Worm (Caenorhabditis elegans) whole organism, mixed stage, embryonic: ENCODE measurements around the gene coq-8.

Source experiments
- M03D4.4 ChIP-seq: sonication (generic microtip); optimal IDR thresholded peaks from 2 replicates; lab custom pipeline; 2017; ENCODE audit warnings: mild to moderate bottlenecking, missing genetic modification characterization, missing compliant biosample characterization
- bed-3 ChIP-seq: fragments of 200-800 bp; sonication (Bioruptor generic); optimal IDR thresholded peaks from 3 replicates; lab custom pipeline; 2018; ENCODE audit warnings: mild to moderate bottlenecking, missing genetic modification characterization, moderate library complexity, missing compliant biosample characterization
- blmp-1 ChIP-seq: fragments of 150-350 bp; optimal IDR thresholded peaks from 2 replicates; lab custom pipeline; 2014; ENCODE audit warnings: missing biosample characterization, missing genetic modification characterization
- ceh-39 ChIP-seq: fragments of 150-350 bp; optimal IDR thresholded peaks from 2 replicates; lab custom pipeline; 2014; ENCODE audit warnings: missing biosample characterization, missing genetic modification characterization
- ceh-43 ChIP-seq: fragments of 200-800 bp; sonication (Bioruptor generic); optimal IDR thresholded peaks from 2 replicates; lab custom pipeline; 2018; ENCODE audit warnings: mild to moderate bottlenecking, missing genetic modification characterization, moderate library complexity, missing compliant biosample characterization
- ceh-83 ChIP-seq: fragments of 200-800 bp; sonication (Bioruptor generic); optimal IDR thresholded peaks from 2 replicates; lab custom pipeline; 2018; ENCODE audit warnings: mild to moderate bottlenecking, missing genetic modification characterization, missing compliant biosample characterization
- ces-1 ChIP-seq: fragments of 150-350 bp; optimal IDR thresholded peaks from 2 replicates; lab custom pipeline; 2014; ENCODE audit warnings: missing biosample characterization, missing genetic modification reagents, missing genetic modification characterization
- cnd-1 ChIP-seq: fragments of 200-800 bp; sonication (Bioruptor generic); optimal IDR thresholded peaks from 2 replicates; lab custom pipeline; 2018; ENCODE audit warnings: mild to moderate bottlenecking, missing genetic modification characterization, missing compliant biosample characterization
- drap-1 ChIP-seq: fragments of 200-800 bp; sonication (Bioruptor generic); optimal IDR thresholded peaks from 3 replicates; lab custom pipeline; 2018; ENCODE audit warnings: mild to moderate bottlenecking, missing genetic modification characterization, missing compliant biosample characterization
- elt-1 ChIP-seq: sonication (generic microtip); optimal IDR thresholded peaks from 2 replicates; lab custom pipeline; 2017; ENCODE audit warnings: missing genetic modification characterization, mild to moderate bottlenecking, missing compliant biosample characterization, antibody characterized with exemption, moderate library complexity, borderline replicate concordance; ENCODE audit not compliant: insufficient read depth
- elt-3 ChIP-seq: fragments of 150-350 bp; optimal IDR thresholded peaks from 2 replicates; lab custom pipeline; 2014; ENCODE audit warnings: missing biosample characterization, missing genetic modification characterization
- flh-1 ChIP-seq: fragments of 200-800 bp; sonication (Bioruptor generic); optimal IDR thresholded peaks from 2 replicates; lab custom pipeline; 2018; ENCODE audit warnings: mild to moderate bottlenecking, missing genetic modification characterization, moderate library complexity, missing compliant biosample characterization
- ham-2 ChIP-seq: fragments of 200-800 bp; sonication (Bioruptor generic); optimal IDR thresholded peaks from 2 replicates; lab custom pipeline; 2018; ENCODE audit warnings: mild to moderate bottlenecking, missing genetic modification characterization, missing compliant biosample characterization
- hlh-1 ChIP-seq: fragments of 150-350 bp; optimal IDR thresholded peaks from 2 replicates; lab custom pipeline; 2014; ENCODE audit warnings: missing biosample characterization, missing genetic modification reagents, missing genetic modification characterization
- lin-13 ChIP-seq: fragments of 150-350 bp; optimal IDR thresholded peaks from 2 replicates; lab custom pipeline; 2014; ENCODE audit warnings: missing biosample characterization, missing genetic modification characterization
- lin-32 ChIP-seq: fragments of 200-800 bp; sonication (Bioruptor generic); optimal IDR thresholded peaks from 2 replicates; lab custom pipeline; 2018; ENCODE audit warnings: mild to moderate bottlenecking, missing genetic modification characterization, missing compliant biosample characterization
- lsy-2 ChIP-seq: fragments of 150-350 bp; optimal IDR thresholded peaks from 2 replicates; lab custom pipeline; 2014; ENCODE audit warnings: missing biosample characterization, missing genetic modification characterization
- mab-5 ChIP-seq: fragments of 150-350 bp; optimal IDR thresholded peaks from 2 replicates; lab custom pipeline; 2014; ENCODE audit warnings: missing biosample characterization, missing genetic modification characterization
- mep-1 ChIP-seq: fragments of 150-350 bp; optimal IDR thresholded peaks from 2 replicates; lab custom pipeline; 2017; ENCODE audit warnings: missing biosample characterization, missing genetic modification reagents, missing genetic modification characterization, inconsistent platforms
- mls-2 ChIP-seq: sonication (generic microtip); optimal IDR thresholded peaks from 2 replicates; lab custom pipeline; 2016; ENCODE audit warnings: mild to moderate bottlenecking, missing genetic modification characterization, moderate library complexity, missing compliant biosample characterization
- nhr-12 ChIP-seq: fragments of 150-350 bp; optimal IDR thresholded peaks from 2 replicates; lab custom pipeline; 2014; ENCODE audit warnings: missing biosample characterization, missing genetic modification characterization
- nhr-2 ChIP-seq: fragments of 150-350 bp; optimal IDR thresholded peaks from 2 replicates; lab custom pipeline; 2014; ENCODE audit warnings: missing biosample characterization, missing genetic modification characterization
- nhr-237 ChIP-seq: fragments of 150-350 bp; optimal IDR thresholded peaks from 2 replicates; lab custom pipeline; 2014; ENCODE audit warnings: missing biosample characterization, missing genetic modification characterization
- nhr-28 ChIP-seq: fragments of 150-350 bp; optimal IDR thresholded peaks from 2 replicates; lab custom pipeline; 2014; ENCODE audit warnings: missing biosample characterization, missing genetic modification characterization
- nhr-76 ChIP-seq: sonication (generic microtip); optimal IDR thresholded peaks from 2 replicates; lab custom pipeline; 2017; ENCODE audit warnings: missing biosample characterization, missing genetic modification characterization
- pha-4 ChIP-seq: fragments of 150-350 bp; optimal IDR thresholded peaks from 2 replicates; lab custom pipeline; 2018; ENCODE audit warnings: missing biosample characterization, missing genetic modification reagents, missing genetic modification characterization
- sem-2 ChIP-seq: fragments of 200-800 bp; sonication (Bioruptor generic); optimal IDR thresholded peaks from 2 replicates; lab custom pipeline; 2018; ENCODE audit warnings: mild to moderate bottlenecking, missing genetic modification characterization, missing compliant biosample characterization
- snpc-4 ChIP-seq: fragments of 150-350 bp; optimal IDR thresholded peaks from 2 replicates; lab custom pipeline; 2014; ENCODE audit warnings: missing biosample characterization, missing genetic modification characterization
- sptf-1 ChIP-seq: sonication (generic microtip); optimal IDR thresholded peaks from 2 replicates; lab custom pipeline; 2017; ENCODE audit warnings: mild to moderate bottlenecking, missing genetic modification characterization, moderate library complexity, missing compliant biosample characterization
- tbx-8 ChIP-seq: fragments of 200-800 bp; sonication (Bioruptor generic); optimal IDR thresholded peaks from 2 replicates; lab custom pipeline; 2018; ENCODE audit warnings: mild to moderate bottlenecking, missing genetic modification characterization, moderate library complexity, missing compliant biosample characterization
- unc-120 ChIP-seq: sonication (generic microtip); optimal IDR thresholded peaks from 2 replicates; lab custom pipeline; 2017; ENCODE audit warnings: missing genetic modification characterization, missing compliant biosample characterization; ENCODE audit not compliant: poor library complexity, severe bottlenecking
- unc-39 ChIP-seq: fragments of 150-350 bp; optimal IDR thresholded peaks from 2 replicates; lab custom pipeline; 2014; ENCODE audit warnings: missing biosample characterization, missing genetic modification characterization
- unc-62 ChIP-seq: fragments of 150-350 bp; optimal IDR thresholded peaks from 2 replicates; lab custom pipeline; 2014; ENCODE audit warnings: missing biosample characterization, missing genetic modification reagents, missing genetic modification characterization
- zip-8 ChIP-seq: fragments of 150-350 bp; optimal IDR thresholded peaks from 2 replicates; lab custom pipeline; 2014; ENCODE audit warnings: missing biosample characterization, missing genetic modification characterization
- ztf-11 ChIP-seq: fragments of 150-350 bp; optimal IDR thresholded peaks from 2 replicates; lab custom pipeline; 2014; ENCODE audit warnings: missing biosample characterization, missing genetic modification characterization

The coq-8 gene

ce11 chrIII:4905405-4905804 lies 42.2 kb downstream of the coq-8 start, which contains the start of gene F26F4.8:
F26F4.8 (minus strand) TSS chrIII:4905473.
- TF ChIP-seq blmp-1, result no peak
- no peak for TF ChIP-seq bed-3 (GFP tag; lab: Kevin White, UChicago)
- no peak for TF ChIP-seq unc-39 (tag; lab: Kevin White, UChicago)
- no peak for TF ChIP-seq nhr-76 (tag; lab: Kevin White, UChicago)
- TF ChIP-seq nhr-12 (tag; lab: Kevin White, UChicago), result no peak
- no peak for TF ChIP-seq mls-2 (tag; lab: Kevin White, UChicago)
- no peak for TF ChIP-seq cnd-1 (tag; lab: Kevin White, UChicago)
- TF ChIP-seq drap-1 (GFP tag; lab: Kevin White, UChicago), result no peak
- TF ChIP-seq sem-2, result no peak
- TF ChIP-seq mab-5, result no peak
- no peak for TF ChIP-seq lin-13
- no peak for TF ChIP-seq nhr-28 (tag; lab: Kevin White, UChicago)
- no peak for TF ChIP-seq flh-1 (GFP tag; lab: Kevin White, UChicago)
- no peak for TF ChIP-seq unc-62 (GFP tag; lab: Kevin White, UChicago)
- TF ChIP-seq lin-32 (GFP tag; lab: Kevin White, UChicago), result peak; percentile 2
- TF ChIP-seq unc-120 (tag; lab: Kevin White, UChicago), result peak; percentile 92
- TF ChIP-seq elt-1, result no peak
- peak; percentile 19 for TF ChIP-seq ceh-43 (GFP tag; lab: Kevin White, UChicago)
- no peak for TF ChIP-seq ham-2 (GFP tag; lab: Kevin White, UChicago)
- TF ChIP-seq ces-1 (GFP tag; lab: Kevin White, UChicago), result peak; percentile 2
- TF ChIP-seq snpc-4 (tag; lab: Kevin White, UChicago), result no peak
- TF ChIP-seq mep-1, result peak; percentile 18
- no peak for TF ChIP-seq elt-3 (tag; lab: Kevin White, UChicago)
- no peak for TF ChIP-seq nhr-237 (tag; lab: Kevin White, UChicago)
- no peak for TF ChIP-seq nhr-2
- TF ChIP-seq ceh-39, result no peak
- TF ChIP-seq zip-8 (tag; lab: Kevin White, UChicago), result no peak
- TF ChIP-seq tbx-8, result no peak
- no peak for TF ChIP-seq M03D4.4 (tag; lab: Kevin White, UChicago)
- peak; percentile 37 for TF ChIP-seq hlh-1
- TF ChIP-seq pha-4, result no peak
- TF ChIP-seq sptf-1 (tag; lab: Kevin White, UChicago), result peak; percentile 26
- TF ChIP-seq ztf-11, result no peak
- no peak for TF ChIP-seq lsy-2 (tag; lab: Kevin White, UChicago)
- peak; percentile 43 for TF ChIP-seq ceh-83

- TF ChIP-seq ces-1 (GFP tag; lab: Kevin White, UChicago) (no peak), ham-2 (GFP tag; lab: Kevin White, UChicago) (no peak), ceh-83 (no peak), mep-1 (no peak), mls-2 (tag; lab: Kevin White, UChicago) (no peak), tbx-8 (no peak)
These were observed 43.1 kb downstream of the coq-8 start for ce11 chrIII:4906365-4906764.

- no peak for TF ChIP-seq ham-2 (GFP tag; lab: Kevin White, UChicago)
- no peak for TF ChIP-seq elt-1
- no peak for TF ChIP-seq lin-13
- no peak for TF ChIP-seq mls-2 (tag; lab: Kevin White, UChicago)
- TF ChIP-seq snpc-4 (tag; lab: Kevin White, UChicago), result no peak
- TF ChIP-seq nhr-76 (tag; lab: Kevin White, UChicago), result no peak
- TF ChIP-seq tbx-8, result no peak
- no peak for TF ChIP-seq flh-1 (GFP tag; lab: Kevin White, UChicago)
- TF ChIP-seq ceh-39, result no peak
- no peak for TF ChIP-seq cnd-1 (tag; lab: Kevin White, UChicago)
- no peak for TF ChIP-seq elt-3 (tag; lab: Kevin White, UChicago)
- TF ChIP-seq ceh-83, result no peak
- TF ChIP-seq zip-8 (tag; lab: Kevin White, UChicago), result no peak
- TF ChIP-seq nhr-237 (tag; lab: Kevin White, UChicago), result no peak
- TF ChIP-seq unc-62 (GFP tag; lab: Kevin White, UChicago), result no peak
- TF ChIP-seq lin-32 (GFP tag; lab: Kevin White, UChicago), result no peak
- no peak for TF ChIP-seq drap-1 (GFP tag; lab: Kevin White, UChicago)
- TF ChIP-seq nhr-28 (tag; lab: Kevin White, UChicago), result no peak
- TF ChIP-seq nhr-2, result no peak
These were observed 43.7 kb downstream of the coq-8 start, which contains the start of gene rom-1 for ce11 chrIII:4906896-4907295. rom-1 (plus strand) TSS chrIII:4907196.
